Fruit fly (Drosophila melanogaster) whole organism, prepupa: ENCODE data around the gene IntS9.

ENCODE experiments used
- CG1621 ChIP-seq: fragments of 200-800 bp; sonication (Bioruptor generic); optimal IDR thresholded peaks from 3 replicates; lab custom pipeline; 2018; ENCODE audit warnings: missing biosample characterization, mild to moderate bottlenecking, missing genetic modification characterization
- CG32006 ChIP-seq: fragments of 200-800 bp; sonication (Bioruptor generic); optimal IDR thresholded peaks from 3 replicates; lab custom pipeline; 2017; ENCODE audit warnings: missing biosample characterization, mild to moderate bottlenecking, missing genetic modification characterization
- CG6163 ChIP-seq: fragments of 200-800 bp; sonication (Bioruptor generic); IDR thresholded peaks from 3 replicates; pipeline ENCODE4 v1.3.6; 2022; ENCODE audit warnings: missing biosample characterization, missing genetic modification characterization
- CG8319 ChIP-seq: fragments of 200-800 bp; sonication (Bioruptor generic); optimal IDR thresholded peaks from 3 replicates; lab custom pipeline; 2016; ENCODE audit warnings: missing biosample characterization, missing genetic modification characterization
- Eip78C ChIP-seq: fragments of 200-800 bp; sonication (Bioruptor generic); peaks from one replicate; lab custom pipeline; 2016; ENCODE audit warnings: missing biosample characterization, missing genetic modification characterization
- Smox ChIP-seq: fragments of 200-800 bp; sonication (Bioruptor generic); optimal IDR thresholded peaks from 3 replicates; lab custom pipeline; 2016; ENCODE audit warnings: missing biosample characterization, missing genetic modification characterization
- Sox14 ChIP-seq: fragments of 200-800 bp; sonication (Bioruptor generic); optimal IDR thresholded peaks from 3 replicates; lab custom pipeline; 2016; ENCODE audit warnings: missing biosample characterization, missing genetic modification characterization
- eg ChIP-seq: fragments of 200-800 bp; sonication (Bioruptor generic); IDR thresholded peaks from 3 replicates; pipeline ENCODE4 v1.3.6; 2022; ENCODE audit warnings: missing biosample characterization, missing genetic modification characterization
- esn ChIP-seq: fragments of 200-800 bp; sonication (Bioruptor generic); optimal IDR thresholded peaks from 2 replicates; lab custom pipeline; 2016; ENCODE audit warnings: missing biosample characterization, mild to moderate bottlenecking, missing genetic modification characterization, moderate library complexity

DNA sequence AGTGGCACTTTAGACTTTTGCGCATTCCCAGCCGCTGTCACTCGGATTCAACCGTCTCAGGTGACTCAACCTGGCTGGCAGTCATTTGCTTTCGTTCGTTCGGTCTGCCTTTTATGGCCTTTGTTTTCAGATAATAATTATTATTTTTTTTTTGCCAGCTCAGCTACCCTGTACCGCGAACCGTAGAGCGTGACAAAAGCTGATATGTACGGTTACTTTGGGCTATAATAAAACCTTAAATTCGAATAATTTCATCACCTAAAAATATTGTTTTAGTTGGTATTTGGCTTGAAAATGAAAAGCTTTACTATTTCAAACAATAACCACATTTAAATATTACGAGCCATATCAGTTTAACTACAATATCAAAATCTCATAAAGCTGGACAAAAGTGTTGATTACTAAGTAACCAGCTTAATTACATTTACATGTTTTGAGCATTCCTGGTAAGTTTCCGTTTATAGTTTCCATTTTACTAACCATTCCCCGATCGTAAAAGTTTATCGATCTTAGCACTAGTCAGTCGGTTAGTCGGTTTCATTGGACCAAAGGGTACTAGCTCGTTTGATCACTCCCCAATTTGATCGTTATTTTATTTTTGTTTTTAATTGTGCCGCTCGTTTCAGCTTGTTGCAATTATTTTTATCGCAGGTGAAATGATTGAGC is 45.6 kb upstream of the IntS9 start:
- TF ChIP-seq CG6163 (GFP tag; lab: Robert Waterston, UW) = no peak
- TF ChIP-seq CG32006 (GFP tag; lab: Kevin White, UChicago) = no peak
- no peak for TF ChIP-seq CG8319 (GFP tag; lab: Kevin White, UChicago)
- TF ChIP-seq eg (GFP tag; lab: Robert Waterston, UW) = no peak
- no peak for TF ChIP-seq Smox (GFP tag; lab: Kevin White, UChicago)
- peak; percentile 18 for TF ChIP-seq esn
- peak; percentile 72 for TF ChIP-seq Eip78C (GFP tag; lab: Kevin White, UChicago)
- peak; percentile 43 for TF ChIP-seq Sox14 (GFP tag; lab: Kevin White, UChicago)
- no peak for TF ChIP-seq CG1621 (tag; lab: Kevin White, UChicago)
